Worm (Caenorhabditis elegans): Measurements from ENCODE around the gene F32D8.15.

F32D8.15 gene

ce11 chrV:10941150-10941549, 37.3 kb downstream of the F32D8.15 start, which contains the start of gene F17C11.26:
F17C11.26 (plus strand) TSS chrV:10941450.
- no peak for TF ChIP-seq sox-2 (GFP tag; IDR thresholded peaks at IDR 0.05)
- TF ChIP-seq nhr-232 (tag; optimal IDR thresholded peaks at IDR 0.05): no peak
- TF ChIP-seq ceh-14 (tag; optimal IDR thresholded peaks at IDR 0.05): no peak
- TF ChIP-seq pat-9 (tag; optimal IDR thresholded peaks at IDR 0.05): no peak
- no peak for TF ChIP-seq sox-4 (tag; optimal IDR thresholded peaks at IDR 0.05)
- no peak for TF ChIP-seq hlh-30 (tag; optimal IDR thresholded peaks at IDR 0.05; ENCODE audit: insufficient read depth)
- TF ChIP-seq F13H6.1 (tag; optimal IDR thresholded peaks at IDR 0.05): no peak

ce11 chrV:10942161-10942560, 38.3 kb downstream of the F32D8.15 start, which contains the start of gene zip-9:
zip-9 (plus strand) TSS chrV:10942461.
- TF ChIP-seq pros-1 (tag; optimal IDR thresholded peaks at IDR 0.05) (no peak), unc-42 (tag; optimal IDR thresholded peaks at IDR 0.05) (no peak), Y22D7AL.16 (tag; optimal IDR thresholded peaks at IDR 0.05) (no peak), ceh-48 (tag; optimal IDR thresholded peaks at IDR 0.05) (no peak), nfya-1 (tag; optimal IDR thresholded peaks at IDR 0.05) (no peak), dve-1 (tag; optimal IDR thresholded peaks at IDR 0.05) (no peak), C08G9.2 (tag; optimal IDR thresholded peaks at IDR 0.05) (no peak), lim-6 (tag; optimal IDR thresholded peaks at IDR 0.05) (no peak), T23F11.4 (GFP tag; optimal IDR thresholded peaks at IDR 0.05) (no peak), syd-9 (tag; optimal IDR thresholded peaks at IDR 0.05) (no peak), sox-4 (tag; optimal IDR thresholded peaks at IDR 0.05) (no peak), ceh-45 (GFP tag; IDR thresholded peaks at IDR 0.05) (no peak), K09A11.1 (tag; optimal IDR thresholded peaks at IDR 0.05; ENCODE audit: insufficient read depth) (no peak), mec-3 (tag; optimal IDR thresholded peaks at IDR 0.05; ENCODE audit: borderline replicate concordance) (no peak), rnt-1 (tag; optimal IDR thresholded peaks at IDR 0.05) (no peak), K02D7.2 (tag; optimal IDR thresholded peaks at IDR 0.05) (no peak), ets-4 (tag; optimal IDR thresholded peaks at IDR 0.05) (no peak), hlh-15 (tag; optimal IDR thresholded peaks at IDR 0.05) (no peak)

- TF ChIP-seq nfya-1 (tag; optimal IDR thresholded peaks at IDR 0.05): no peak
- peak; percentile 57 for TF ChIP-seq unc-42 (tag; optimal IDR thresholded peaks at IDR 0.05)
These were observed 41.1 kb downstream of the F32D8.15 start for ce11 chrV:10944903-10945302.

ce11 chrV:10947210-10947609, 43.4 kb downstream of the F32D8.15 start:
- TF ChIP-seq pros-1 (tag; optimal IDR thresholded peaks at IDR 0.05): no peak

ce11 chrV:10947930-10948329, 44.1 kb downstream of the F32D8.15 start, which contains the start of gene F17C11.2:
F17C11.2 (plus strand) TSS chrV:10948230.
- no peak for TF ChIP-seq ceh-18 (tag; optimal IDR thresholded peaks at IDR 0.05)
- TF ChIP-seq hlh-15 (tag; optimal IDR thresholded peaks at IDR 0.05): no peak
- TF ChIP-seq ceh-31 (tag; optimal IDR thresholded peaks at IDR 0.05): no peak
- TF ChIP-seq ttx-3 (tag; optimal IDR thresholded peaks at IDR 0.05): no peak
- no peak for TF ChIP-seq sox-2 (GFP tag; IDR thresholded peaks at IDR 0.05)
- no peak for TF ChIP-seq ama-1 (optimal IDR thresholded peaks at IDR 0.05)
- TF ChIP-seq hlh-8 (tag; optimal IDR thresholded peaks at IDR 0.05): no peak
- TF ChIP-seq ets-4 (tag; optimal IDR thresholded peaks at IDR 0.05): no peak
- TF ChIP-seq ceh-22 (tag; optimal IDR thresholded peaks at IDR 0.05): no peak
- TF ChIP-seq ceh-24 (tag; optimal IDR thresholded peaks at IDR 0.05): no peak
- no peak for TF ChIP-seq madf-2 (tag; optimal IDR thresholded peaks at IDR 0.05)
- no peak for TF ChIP-seq K02D7.2 (tag; optimal IDR thresholded peaks at IDR 0.05)
- TF ChIP-seq dmd-4 (tag; optimal IDR thresholded peaks at IDR 0.05; ENCODE audit: borderline replicate concordance): no peak
- TF ChIP-seq Y22D7AL.16 (tag; optimal IDR thresholded peaks at IDR 0.05): no peak
- TF ChIP-seq pha-2 (tag; optimal IDR thresholded peaks at IDR 0.05): no peak
- no peak for TF ChIP-seq syd-9 (tag; optimal IDR thresholded peaks at IDR 0.05)
- TF ChIP-seq hlh-6 (tag; optimal IDR thresholded peaks at IDR 0.05): no peak

Data from whole organism, late embryonic.